Worm (Caenorhabditis elegans) whole organism, L2 larva: Measurements from ENCODE around the gene F42A10.9.

Experiments used
- Y55F3AM.14 ChIP-seq: fragments of 200-800 bp; sonication (Bioruptor generic); optimal IDR thresholded peaks from 2 replicates; lab custom pipeline; 2018; ENCODE audit warnings: mild to moderate bottlenecking, missing genetic modification characterization, missing compliant biosample characterization
- ceh-82 ChIP-seq: fragments of 150-350 bp; optimal IDR thresholded peaks from 2 replicates; lab custom pipeline; 2014; ENCODE audit warnings: missing biosample characterization, missing genetic modification characterization
- fos-1 ChIP-seq: fragments of 150-350 bp; optimal IDR thresholded peaks from 2 replicates; lab custom pipeline; 2014; ENCODE audit warnings: missing biosample characterization, missing genetic modification characterization
- nhr-11 ChIP-seq: fragments of 150-350 bp; optimal IDR thresholded peaks from 2 replicates; lab custom pipeline; 2014; ENCODE audit warnings: missing biosample characterization, missing genetic modification characterization
- nhr-237 ChIP-seq: fragments of 150-350 bp; optimal IDR thresholded peaks from 2 replicates; lab custom pipeline; 2014; ENCODE audit warnings: missing biosample characterization, missing genetic modification characterization
- nhr-77 ChIP-seq: fragments of 150-350 bp; optimal IDR thresholded peaks from 2 replicates; lab custom pipeline; 2014; ENCODE audit warnings: missing biosample characterization, missing genetic modification characterization
- peb-1 ChIP-seq: fragments of 150-350 bp; optimal IDR thresholded peaks from 2 replicates; lab custom pipeline; 2014; ENCODE audit warnings: missing biosample characterization, missing genetic modification characterization
- unc-62 ChIP-seq: fragments of 150-350 bp; optimal IDR thresholded peaks from 2 replicates; lab custom pipeline; 2014; ENCODE audit warnings: missing biosample characterization, missing genetic modification reagents, missing genetic modification characterization
- zag-1 ChIP-seq: fragments of 150-350 bp; optimal IDR thresholded peaks from 2 replicates; lab custom pipeline; 2014; ENCODE audit warnings: missing biosample characterization, missing genetic modification characterization
- ztf-11 ChIP-seq: sonication (generic microtip); optimal IDR thresholded peaks from 2 replicates; lab custom pipeline; 2017; ENCODE audit warnings: missing biosample characterization, missing genetic modification characterization
- ztf-4 ChIP-seq: fragments of 150-350 bp; optimal IDR thresholded peaks from 2 replicates; lab custom pipeline; 2014; ENCODE audit warnings: missing biosample characterization, missing genetic modification characterization

- TF ChIP-seq zag-1 (tag; lab: Kevin White, UChicago) (no peak), nhr-77 (tag; lab: Kevin White, UChicago) (no peak), unc-62 (no peak), ztf-11 (no peak), fos-1 (tag; lab: Kevin White, UChicago) (no peak), nhr-237 (tag; lab: Kevin White, UChicago) (no peak), nhr-11 (tag; lab: Kevin White, UChicago) (no peak), ztf-4 (tag; lab: Kevin White, UChicago) (no peak), Y55F3AM.14 (no peak), peb-1 (tag; lab: Kevin White, UChicago) (no peak), ceh-82 (tag; lab: Kevin White, UChicago) (no peak)
Observed at ce11 chrIII:6202440-6202839, 38.1 kb downstream of the F42A10.9 start.
